Worm (Caenorhabditis elegans) whole organism, L4/young adult: ENCODE measurements around the gene F35F10.6.

Source experiments
- W03F9.2 ChIP-seq: fragments of 150-350 bp; optimal IDR thresholded peaks from 2 replicates; lab custom pipeline; 2014; ENCODE audit warnings: missing biosample characterization, missing genetic modification characterization
- dao-5 ChIP-seq: sonication (generic microtip); optimal IDR thresholded peaks from 2 replicates; lab custom pipeline; 2016; ENCODE audit warnings: missing genotype, missing genetic modification characterization, moderate library complexity, missing compliant biosample characterization
- him-1 ChIP-seq: sonication (generic microtip); optimal IDR thresholded peaks from 2 replicates; lab custom pipeline; 2016; ENCODE audit warnings: missing genotype, missing genetic modification reagents, missing genetic modification characterization, missing compliant biosample characterization

DNA sequence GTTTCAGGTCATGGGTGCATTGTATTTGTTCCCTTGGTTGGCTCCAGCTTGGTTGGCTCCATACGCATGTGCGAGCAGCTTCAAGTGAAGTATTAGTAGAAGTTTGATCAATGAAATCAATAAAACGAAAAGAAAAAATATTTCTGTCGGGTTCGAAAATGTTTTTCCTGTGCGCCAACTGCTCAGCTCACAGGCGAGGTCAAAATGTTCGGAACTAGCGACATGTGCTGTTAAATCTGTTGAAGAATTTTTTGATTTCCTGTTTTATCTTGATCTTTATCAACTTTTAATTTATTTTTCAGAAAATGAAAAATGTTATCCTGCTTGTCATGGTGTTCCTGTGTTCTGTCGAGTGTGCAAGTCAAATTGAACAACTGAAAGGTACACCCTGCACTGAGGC lies 7.6 kb downstream of the F35F10.6 start, which contains the start of gene T28A11.25:
- TF ChIP-seq dao-5 (tag; lab: Kevin White, UChicago) (no peak), W03F9.2 (tag; lab: Kevin White, UChicago) (no peak), him-1 (no peak)
